Fruit fly (Drosophila melanogaster) whole organism, embryonic: ENCODE results near the gene Polr3A.

Experiments
- Antp ChIP-seq: fragments of 200-800 bp; sonication (Bioruptor generic); optimal IDR thresholded peaks from 3 replicates; lab custom pipeline; 2016; ENCODE audit warnings: missing biosample characterization, missing genetic modification characterization
- Awh ChIP-seq: fragments of 200-800 bp; sonication (Bioruptor generic); IDR thresholded peaks from 2 replicates; pipeline ENCODE4, ENCODE4 v1.3.6; 2022; ENCODE audit warnings: missing biosample characterization, missing genetic modification characterization
- Blimp-1 ChIP-seq: fragments of 200-800 bp; sonication (Bioruptor generic); optimal IDR thresholded peaks from 3 replicates; lab custom pipeline; 2018; ENCODE audit warnings: missing biosample characterization, missing genetic modification characterization, mild to moderate bottlenecking, moderate library complexity, missing genetic modification reagents
- CG10366 ChIP-seq: fragments of 200-800 bp; sonication (Bioruptor generic); IDR thresholded peaks from 2 replicates; pipeline ENCODE4 v1.3.6; 2022; ENCODE audit warnings: missing biosample characterization, missing genetic modification characterization
- CG12659 ChIP-seq: fragments of 200-800 bp; sonication (Bioruptor generic); optimal IDR thresholded peaks from 3 replicates; lab custom pipeline; 2017; ENCODE audit warnings: mild to moderate bottlenecking, missing biosample characterization, missing genetic modification reagents, missing genetic modification characterization
- CG12769 ChIP-seq: fragments of 200-800 bp; sonication (Bioruptor generic); optimal IDR thresholded peaks from 2 replicates; lab custom pipeline; 2019; ENCODE audit warnings: missing biosample characterization, mild to moderate bottlenecking, missing genetic modification characterization, moderate library complexity
- CG18262 ChIP-seq: fragments of 200-800 bp; optimal IDR thresholded peaks from 3 replicates; lab custom pipeline; 2019; ENCODE audit warnings: missing biosample characterization, mild to moderate bottlenecking, missing genetic modification characterization, moderate library complexity
- CG18764 ChIP-seq: fragments of 200-800 bp; sonication (Bioruptor generic); optimal IDR thresholded peaks from 3 replicates; lab custom pipeline; 2016; ENCODE audit warnings: missing biosample characterization, missing genetic modification characterization
- CG31365 ChIP-seq: fragments of 200-800 bp; sonication (Bioruptor generic); optimal IDR thresholded peaks from 2 replicates; lab custom pipeline; 2018; ENCODE audit warnings: missing biosample characterization, mild to moderate bottlenecking, missing genetic modification characterization
- CG43689 ChIP-seq: fragments of 200-800 bp; sonication (Bioruptor generic); IDR thresholded peaks from 2 replicates; pipeline ENCODE4 v1.3.6; 2022; ENCODE audit warnings: missing biosample characterization, missing genetic modification characterization
- CG5180 ChIP-seq: fragments of 200-800 bp; sonication (Bioruptor generic); optimal IDR thresholded peaks from 3 replicates; lab custom pipeline; 2017; ENCODE audit warnings: missing biosample characterization, missing genetic modification characterization, mild to moderate bottlenecking, moderate library complexity, missing genetic modification reagents
- CG6854 ChIP-seq: fragments of 200-800 bp; sonication (Bioruptor generic); optimal IDR thresholded peaks from 3 replicates; lab custom pipeline; 2017; ENCODE audit warnings: missing biosample characterization, mild to moderate bottlenecking, missing genetic modification characterization
- CG7357 ChIP-seq: fragments of 200-800 bp; sonication (Bioruptor generic); IDR thresholded peaks from 3 replicates; pipeline ENCODE4 v1.3.6; 2022; ENCODE audit warnings: missing biosample characterization, missing genetic modification characterization
- CoRest ChIP-seq: fragments of 200-800 bp; sonication (Bioruptor generic); optimal IDR thresholded peaks from 3 replicates; lab custom pipeline; 2018; ENCODE audit warnings: missing biosample characterization, mild to moderate bottlenecking, missing genetic modification characterization, moderate library complexity
- D19A ChIP-seq: fragments of 200-800 bp; optimal IDR thresholded peaks from 3 replicates; lab custom pipeline; 2019; ENCODE audit warnings: missing biosample characterization, mild to moderate bottlenecking, missing genetic modification characterization, moderate library complexity
- Dek ChIP-seq: fragments of 200-800 bp; sonication (Bioruptor generic); optimal IDR thresholded peaks from 3 replicates; lab custom pipeline; 2019; ENCODE audit warnings: missing biosample characterization, mild to moderate bottlenecking, missing genetic modification characterization, moderate library complexity
- Dip2 ChIP-seq: fragments of 200-800 bp; sonication (Bioruptor generic); IDR thresholded peaks from 2 replicates; pipeline ENCODE4 v1.3.6; 2022; ENCODE audit warnings: missing biosample characterization, missing genetic modification characterization
- E2f2 ChIP-seq: fragments of 200-800 bp; sonication (Bioruptor generic); IDR thresholded peaks from 2 replicates; pipeline ENCODE4 v1.3.6; 2022; ENCODE audit warnings: missing biosample characterization, missing genetic modification characterization
- Lhr ChIP-seq: fragments of 200-800 bp; sonication (Bioruptor generic); optimal IDR thresholded peaks from 3 replicates; lab custom pipeline; 2017; ENCODE audit warnings: mild to moderate bottlenecking, missing biosample characterization, missing genetic modification reagents, missing genetic modification characterization
- MBD-R2 ChIP-seq: fragments of 200-800 bp; sonication (Bioruptor generic); IDR thresholded peaks from 2 replicates; pipeline ENCODE4 v1.3.6; 2022; ENCODE audit warnings: missing biosample characterization, missing genetic modification characterization
- Med ChIP-seq: fragments of 200-800 bp; sonication (Bioruptor generic); peaks from one replicate; lab custom pipeline; 2016; ENCODE audit warnings: missing biosample characterization, missing genetic modification characterization, mild to moderate bottlenecking, inconsistent platforms, moderate library complexity
- NC2β ChIP-seq: fragments of 200-800 bp; sonication (Bioruptor generic); optimal IDR thresholded peaks from 2 replicates; lab custom pipeline; 2016; ENCODE audit warnings: missing biosample characterization, missing genetic modification characterization
- Oli ChIP-seq: fragments of 200-800 bp; sonication (Bioruptor generic); optimal IDR thresholded peaks from 2 replicates; lab custom pipeline; 2018; ENCODE audit warnings: missing biosample characterization, mild to moderate bottlenecking, missing genetic modification characterization, moderate library complexity
- Ptx1 ChIP-seq: fragments of 200-800 bp; sonication (Bioruptor generic); IDR thresholded peaks from 2 replicates; pipeline ENCODE4 v1.3.6; 2022; ENCODE audit warnings: missing biosample characterization, missing genetic modification characterization
- Sox100B ChIP-seq: fragments of 200-800 bp; sonication (Bioruptor generic); optimal IDR thresholded peaks from 3 replicates; lab custom pipeline; 2018; ENCODE audit warnings: missing biosample characterization, mild to moderate bottlenecking, missing genetic modification characterization
- Stat92E ChIP-seq, 3 experiments: fragments of >200 bp in 2 of 3; fragments of 200-800 bp in 1 of 3; sonication (Bioruptor generic) in 1 of 3; optimal IDR thresholded peaks; 2 replicates each; lab custom pipeline; 2017 to 2019; ENCODE audit warnings: missing biosample characterization in 3 of 3, missing genetic modification characterization in 3 of 3, mild to moderate bottlenecking in 1 of 3, moderate library complexity in 1 of 3
- abd-A ChIP-seq: fragments of 200-800 bp; sonication (Bioruptor generic); optimal IDR thresholded peaks from 3 replicates; lab custom pipeline; 2019; ENCODE audit warnings: missing biosample characterization, mild to moderate bottlenecking, missing genetic modification characterization, moderate library complexity
- cg ChIP-seq: fragments of 200-800 bp; sonication (Bioruptor generic); optimal IDR thresholded peaks from 3 replicates; lab custom pipeline; 2019; ENCODE audit warnings: missing biosample characterization, mild to moderate bottlenecking, missing genetic modification characterization, moderate library complexity
- chinmo ChIP-seq: fragments of 200-800 bp; sonication (Bioruptor generic); IDR thresholded peaks from 4 replicates; pipeline ENCODE4 v1.3.6; 2022; ENCODE audit warnings: missing biosample characterization, missing genetic modification characterization; ENCODE audit not compliant: partially characterized antibody
- ci ChIP-seq: fragments of 200-800 bp; sonication (Bioruptor generic); IDR thresholded peaks from 3 replicates; pipeline ENCODE4 v1.3.6; 2022; ENCODE audit warnings: missing biosample characterization, missing genetic modification characterization
- fd102C ChIP-seq: fragments of 200-800 bp; sonication (Bioruptor generic); optimal IDR thresholded peaks from 2 replicates; lab custom pipeline; 2018; ENCODE audit warnings: missing biosample characterization, mild to moderate bottlenecking, missing genetic modification characterization, moderate library complexity
- fd64A ChIP-seq: fragments of 200-800 bp; sonication (Bioruptor generic); optimal IDR thresholded peaks from 3 replicates; lab custom pipeline; 2018; ENCODE audit warnings: missing biosample characterization, mild to moderate bottlenecking, missing genetic modification characterization
- insv ChIP-seq, 2 experiments: fragments of 200-800 bp; sonication (Bioruptor generic); optimal IDR thresholded peaks; 3 replicates each; lab custom pipeline; 2016 to 2018; ENCODE audit warnings: missing biosample characterization in 2 of 2, missing genetic modification characterization in 2 of 2
- lola ChIP-seq, 3 experiments: fragments of >200 bp in 2 of 3; fragments of 200-800 bp in 1 of 3; sonication (Bioruptor generic) in 1 of 3; optimal IDR thresholded peaks; 2 replicates each; lab custom pipeline; 2017 to 2019; ENCODE audit warnings: missing biosample characterization in 3 of 3, missing genetic modification characterization in 3 of 3, mild to moderate bottlenecking in 1 of 3, moderate library complexity in 1 of 3
- mam ChIP-seq: fragments of 200-800 bp; sonication (Bioruptor generic); optimal IDR thresholded peaks from 3 replicates; lab custom pipeline; 2016; ENCODE audit warnings: missing biosample characterization, missing genetic modification characterization
- nerfin-2 ChIP-seq: fragments of 200-800 bp; sonication (Bioruptor generic); IDR thresholded peaks from 2 replicates; pipeline ENCODE4 v1.3.6; 2022; ENCODE audit warnings: missing biosample characterization, missing genetic modification characterization; ENCODE audit not compliant: partially characterized antibody
- pros ChIP-seq: fragments of 200-800 bp; sonication (Bioruptor generic); optimal IDR thresholded peaks from 3 replicates; lab custom pipeline; 2019; ENCODE audit warnings: missing biosample characterization, mild to moderate bottlenecking, missing genetic modification characterization, moderate library complexity
- psq ChIP-seq: fragments of 200-800 bp; sonication (Bioruptor generic); optimal IDR thresholded peaks from 2 replicates; lab custom pipeline; 2017; ENCODE audit warnings: missing biosample characterization, missing genetic modification characterization
- row ChIP-seq: fragments of 200-800 bp; sonication (Bioruptor generic); IDR thresholded peaks from 3 replicates; pipeline ENCODE4 v1.3.6; 2022; ENCODE audit warnings: missing biosample characterization, missing genetic modification characterization
- sc ChIP-seq, 3 experiments: fragments of >200 bp in 2 of 3; fragments of 200-800 bp in 1 of 3; sonication (Bioruptor generic) in 1 of 3; optimal IDR thresholded peaks; 2 replicates in 2 of 3; 3 replicates in 1 of 3; lab custom pipeline; 2017; ENCODE audit warnings: mild to moderate bottlenecking in 1 of 3, missing biosample characterization in 1 of 3, missing genetic modification characterization in 1 of 3, missing genetic modification reagents in 1 of 3
- sd ChIP-seq: fragments of 200-800 bp; sonication (Bioruptor generic); optimal IDR thresholded peaks from 3 replicates; lab custom pipeline; 2018; ENCODE audit warnings: missing biosample characterization, mild to moderate bottlenecking, missing genetic modification characterization, moderate library complexity
- sens ChIP-seq: fragments of 200-800 bp; sonication (Bioruptor generic); peaks from one replicate; lab custom pipeline; 2016; ENCODE audit warnings: missing biosample characterization, missing genetic modification characterization
- sob ChIP-seq: fragments of 200-800 bp; sonication (Bioruptor generic); IDR thresholded peaks from 2 replicates; pipeline ENCODE4 v1.3.6; 2022; ENCODE audit warnings: missing biosample characterization, missing genetic modification characterization
- tll ChIP-seq, 2 experiments: fragments of 200-800 bp in 1 of 2; fragments of >200 bp in 1 of 2; sonication (Bioruptor generic) in 1 of 2; optimal IDR thresholded peaks; 2 replicates each; lab custom pipeline; 2017 to 2019; ENCODE audit warnings: missing biosample characterization in 2 of 2, missing genetic modification characterization in 2 of 2, mild to moderate bottlenecking in 1 of 2, moderate library complexity in 1 of 2
- tx ChIP-seq: fragments of 200-800 bp; sonication (Bioruptor generic); optimal IDR thresholded peaks from 2 replicates; lab custom pipeline; 2016; ENCODE audit warnings: missing biosample characterization, missing genetic modification characterization
- usp ChIP-seq: fragments of >200 bp; optimal IDR thresholded peaks from 2 replicates; lab custom pipeline; 2017; ENCODE audit warnings: missing biosample characterization, missing genetic modification characterization
- zfh1 ChIP-seq: fragments of 200-800 bp; sonication (Bioruptor generic); IDR thresholded peaks from 3 replicates; pipeline ENCODE4 v1.3.6; 2022; ENCODE audit warnings: missing biosample characterization, missing genetic modification characterization

Polr3A gene

DNA sequence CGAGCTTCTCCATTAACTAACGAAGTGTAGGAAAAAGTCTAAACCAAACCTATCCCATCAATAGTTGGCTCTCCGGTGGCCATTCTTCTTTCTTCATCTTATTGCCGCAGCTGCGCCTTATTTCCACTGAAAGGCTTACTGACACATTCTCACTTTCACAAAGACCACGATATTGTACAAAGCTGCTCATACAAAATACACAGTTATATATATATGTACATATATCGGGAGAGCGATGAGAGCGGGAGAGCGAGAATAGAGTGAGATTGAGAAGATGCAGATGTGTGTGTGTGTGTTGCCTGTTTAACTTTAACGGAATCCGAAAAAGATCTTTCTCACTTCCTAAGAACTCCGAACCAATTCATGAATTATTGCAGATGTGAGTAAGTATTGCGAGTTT, 50.5 kb downstream of the Polr3A start (continued):
- TF ChIP-seq Awh (GFP tag; lab: Robert Waterston, UW) = no peak
- TF ChIP-seq fd102C (GFP tag; lab: Kevin White, UChicago) = no peak
- peak; percentile 61 for TF ChIP-seq pros (GFP tag; lab: Kevin White, UChicago)
- peak; percentile 75; the same call in 1 of the 4 replicates for TF ChIP-seq chinmo (GFP tag; lab: Robert Waterston, UW)
- peak; percentile 93 for TF ChIP-seq cg (GFP tag; lab: Kevin White, UChicago)
- peak; percentile 10 for TF ChIP-seq D19A (tag; lab: Kevin White, UChicago)
- no peak for TF ChIP-seq sob
- peak; percentile 48 for TF ChIP-seq Med (GFP tag; lab: Kevin White, UChicago)
- 0 out of 3 replicates have a peak, but pooled peaks have one; percentile 16 for TF ChIP-seq ci (GFP tag; lab: Robert Waterston, UW)
- TF ChIP-seq insv (GFP tag; optimal IDR thresholded peaks at IDR 0.05; lab: Kevin White, UChicago) = peak in 1 of 2 experiments; percentile 5
- no peak for TF ChIP-seq Lhr (GFP tag; lab: Kevin White, UChicago)
- TF ChIP-seq CG12769 (tag; lab: Kevin White, UChicago) = peak; percentile 50
- TF ChIP-seq CG7357 (GFP tag; lab: Robert Waterston, UW) = 0 out of 3 replicates have a peak, but pooled peaks have one; percentile 14
- TF ChIP-seq Stat92E (GFP tag; optimal IDR thresholded peaks at IDR 0.05; lab: Kevin White, UChicago) = peak in 1 of 3 experiments; percentile 68
- no peak for TF ChIP-seq fd64A (GFP tag; lab: Kevin White, UChicago)
- TF ChIP-seq lola (GFP tag; optimal IDR thresholded peaks at IDR 0.05; lab: Kevin White, UChicago) = no peak

DNA sequence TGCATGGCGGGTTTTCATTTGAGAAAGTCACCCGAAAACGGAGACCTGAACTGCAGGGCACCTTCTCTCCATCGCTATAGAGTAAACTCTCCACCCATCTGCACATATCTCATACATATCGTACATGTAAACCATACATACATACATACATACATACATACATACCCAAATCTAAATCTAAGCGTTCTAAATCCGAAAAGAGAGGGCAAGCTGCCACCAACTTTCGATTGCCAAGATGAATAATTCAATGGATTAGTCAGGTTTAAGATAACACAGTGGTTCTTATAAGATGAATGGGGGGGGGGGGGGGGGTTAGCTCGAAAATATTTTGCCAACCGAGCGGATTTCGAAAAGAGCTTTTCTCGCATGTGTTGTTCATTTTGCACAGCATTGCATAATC, 51.7 kb downstream of the Polr3A start:
- TF ChIP-seq tll (GFP tag; optimal IDR thresholded peaks at IDR 0.05; lab: Kevin White, UChicago) = no peak
- no peak for TF ChIP-seq sc (optimal IDR thresholded peaks at IDR 0.05; lab: Kevin White, UChicago)
- no peak for TF ChIP-seq sc (GFP tag; optimal IDR thresholded peaks at IDR 0.05; lab: Kevin White, UChicago)
- TF ChIP-seq abd-A (tag; lab: Kevin White, UChicago) = no peak
- no peak for TF ChIP-seq Dip2 (GFP tag; lab: Robert Waterston, UW)
- no peak for TF ChIP-seq Oli (tag; lab: Kevin White, UChicago)
- no peak for TF ChIP-seq NC2β (GFP tag; lab: Kevin White, UChicago)
- no peak for TF ChIP-seq nerfin-2 (GFP tag; lab: Robert Waterston, UW)
- TF ChIP-seq cg (GFP tag; lab: Kevin White, UChicago) = peak; percentile 58
- peak; percentile 73 for TF ChIP-seq Blimp-1
- TF ChIP-seq psq (GFP tag; lab: Kevin White, UChicago) = no peak
- TF ChIP-seq Sox100B = no peak
- no peak for TF ChIP-seq tx (GFP tag; lab: Kevin White, UChicago)
- TF ChIP-seq sd (tag; lab: Kevin White, UChicago) = peak; percentile 21
- TF ChIP-seq CG31365 = no peak
- no peak for TF ChIP-seq CG6854 (GFP tag; lab: Kevin White, UChicago)
- no peak for TF ChIP-seq CG10366
- TF ChIP-seq E2f2 (GFP tag; lab: Robert Waterston, UW) = no peak
- no peak for TF ChIP-seq CG12659
- TF ChIP-seq, all 482 proteins: peak for 3

DNA sequence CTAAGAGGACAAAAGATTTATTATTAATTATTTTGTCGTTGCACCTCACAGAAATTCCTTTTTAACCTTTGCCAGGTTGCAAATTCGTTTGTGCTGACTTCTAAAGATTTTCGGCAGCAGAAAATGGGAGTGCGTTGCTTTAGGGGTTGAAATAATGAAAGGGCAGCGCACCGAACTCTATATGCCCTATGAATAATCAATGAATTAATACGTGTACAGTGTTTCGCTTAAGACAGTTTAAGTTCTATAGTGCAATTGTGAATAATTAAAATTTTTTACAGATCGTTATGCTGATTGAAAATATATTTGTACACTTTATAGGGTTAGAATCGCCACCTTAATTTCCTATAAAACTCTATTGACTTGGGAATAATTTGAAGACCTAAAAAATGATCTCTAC, 53.4 kb downstream of the Polr3A start:
- TF ChIP-seq Med (GFP tag; lab: Kevin White, UChicago) (peak; percentile 58), CG18262 (tag; lab: Kevin White, UChicago) (peak; percentile 13), mam (no peak), CoRest (tag; lab: Kevin White, UChicago) (no peak), sens (GFP tag; lab: Kevin White, UChicago) (peak; percentile 53), Ptx1 (GFP tag; lab: Robert Waterston, UW) (no peak), sc (optimal IDR thresholded peaks at IDR 0.05; lab: Kevin White, UChicago) (no peak), sc (GFP tag; optimal IDR thresholded peaks at IDR 0.05; lab: Kevin White, UChicago) (no peak), CG43689 (GFP tag; lab: Robert Waterston, UW) (no peak), CG18764 (GFP tag; lab: Kevin White, UChicago) (no peak), D19A (tag; lab: Kevin White, UChicago) (peak; percentile 98), row (GFP tag; lab: Robert Waterston, UW) (peak; percentile 35; the same call in 1 of the 3 replicates), Dek (tag; lab: Kevin White, UChicago) (no peak), MBD-R2 (GFP tag; lab: Robert Waterston, UW) (no peak), CG5180 (GFP tag; lab: Kevin White, UChicago) (no peak), Antp (GFP tag; lab: Kevin White, UChicago) (no peak), zfh1 (GFP tag; lab: Robert Waterston, UW) (no peak), usp (GFP tag; lab: Kevin White, UChicago) (no peak)
